Worm (Caenorhabditis elegans) whole organism, mixed stage, embryonic: Measurements from ENCODE around the gene Y32G9A.12.

ENCODE experiments used
- blmp-1 ChIP-seq: fragments of 150-350 bp; optimal IDR thresholded peaks from 2 replicates; lab custom pipeline; 2014; ENCODE audit warnings: missing biosample characterization, missing genetic modification characterization
- nhr-28 ChIP-seq: fragments of 150-350 bp; optimal IDR thresholded peaks from 2 replicates; lab custom pipeline; 2014; ENCODE audit warnings: missing biosample characterization, missing genetic modification characterization

DNA sequence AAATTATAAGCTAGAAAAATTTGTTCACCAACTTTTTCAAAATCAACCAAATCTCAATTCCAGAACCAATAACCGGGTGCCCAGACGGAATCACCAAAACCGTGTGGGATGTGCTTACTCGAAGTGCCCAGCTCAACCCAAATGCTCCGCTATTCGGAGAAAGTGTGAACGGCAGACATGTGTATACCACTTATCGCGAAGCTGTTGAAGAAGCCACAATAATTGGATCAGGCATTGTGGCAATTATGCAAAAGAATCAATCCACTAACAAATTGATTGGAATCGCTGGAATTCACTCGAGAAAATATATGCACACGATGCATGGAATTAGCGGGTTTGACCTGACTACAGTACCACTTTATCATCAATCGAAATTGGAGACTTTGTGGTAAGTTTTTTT is 49.7 kb upstream of the Y32G9A.12 start:
- TF ChIP-seq blmp-1 = no peak
- TF ChIP-seq nhr-28 (tag; lab: Kevin White, UChicago) = no peak
